Fruit fly (Drosophila melanogaster) whole organism, embryonic: Measurements from ENCODE around the gene CG14795.

Source experiments
- Adf1 ChIP-seq: fragments of 200-800 bp; sonication (Bioruptor generic); IDR thresholded peaks from 2 replicates; pipeline ENCODE4 v1.3.6; 2022; ENCODE audit warnings: missing biosample characterization, missing genetic modification characterization
- Atf3 ChIP-seq: fragments of 200-800 bp; sonication (Bioruptor generic); optimal IDR thresholded peaks from 3 replicates; lab custom pipeline; 2016; ENCODE audit warnings: missing biosample characterization, missing genetic modification characterization
- Bdp1 ChIP-seq: fragments of 200-800 bp; sonication (Bioruptor generic); optimal IDR thresholded peaks from 3 replicates; lab custom pipeline; 2016; ENCODE audit warnings: missing biosample characterization, missing genetic modification characterization
- CG11085 ChIP-seq: fragments of 200-800 bp; sonication (Bioruptor generic); IDR thresholded peaks from 2 replicates; pipeline ENCODE4 v1.3.6; 2022; ENCODE audit warnings: missing biosample characterization, missing genetic modification characterization
- CG11247 ChIP-seq: fragments of 200-800 bp; sonication (Bioruptor generic); IDR thresholded peaks from 2 replicates; pipeline ENCODE4 v1.3.6; 2022; ENCODE audit warnings: missing biosample characterization, missing genetic modification characterization
- CG14710 ChIP-seq: fragments of 200-800 bp; sonication (Bioruptor generic); optimal IDR thresholded peaks from 3 replicates; lab custom pipeline; 2019; ENCODE audit warnings: missing biosample characterization, mild to moderate bottlenecking, missing genetic modification characterization, moderate library complexity
- CG16813 ChIP-seq: fragments of 200-800 bp; sonication (Bioruptor generic); IDR thresholded peaks from 3 replicates; pipeline ENCODE4 v1.3.6; 2022; ENCODE audit warnings: missing biosample characterization, missing genetic modification characterization; ENCODE audit not compliant: partially characterized antibody
- CG16815 ChIP-seq: fragments of 200-800 bp; sonication (Bioruptor generic); optimal IDR thresholded peaks from 3 replicates; lab custom pipeline; 2017; ENCODE audit warnings: missing biosample characterization, mild to moderate bottlenecking, missing genetic modification characterization
- CG17912 ChIP-seq: fragments of 200-800 bp; sonication (Bioruptor generic); optimal IDR thresholded peaks from 2 replicates; lab custom pipeline; 2018; ENCODE audit warnings: missing biosample characterization, mild to moderate bottlenecking, missing genetic modification characterization
- CG2120 ChIP-seq: fragments of 200-800 bp; sonication (Bioruptor generic); optimal IDR thresholded peaks from 3 replicates; lab custom pipeline; 2016; ENCODE audit warnings: missing biosample characterization, missing genetic modification characterization
- CG30020 ChIP-seq: fragments of 200-800 bp; optimal IDR thresholded peaks from 2 replicates; lab custom pipeline; 2019; ENCODE audit warnings: missing biosample characterization, mild to moderate bottlenecking, missing genetic modification characterization, moderate library complexity
- CG32767 ChIP-seq: fragments of 200-800 bp; sonication (Bioruptor generic); IDR thresholded peaks from 2 replicates; pipeline ENCODE4 v1.3.6; 2022; ENCODE audit warnings: missing biosample characterization, missing genetic modification characterization
- CG32772 ChIP-seq: fragments of 200-800 bp; sonication (Bioruptor generic); IDR thresholded peaks from 2 replicates; pipeline ENCODE4 v1.3.6; 2022; ENCODE audit warnings: missing biosample characterization, missing genetic modification characterization
- CG3407 ChIP-seq: fragments of 200-800 bp; sonication (Bioruptor generic); optimal IDR thresholded peaks from 2 replicates; lab custom pipeline; 2018; ENCODE audit warnings: missing biosample characterization, mild to moderate bottlenecking, missing genetic modification characterization
- CG3726 ChIP-seq: fragments of 200-800 bp; sonication (Bioruptor generic); IDR thresholded peaks from 3 replicates; pipeline ENCODE4, ENCODE4 v1.3.6; 2022; ENCODE audit warnings: missing biosample characterization, missing genetic modification characterization
- CG43689 ChIP-seq: fragments of 200-800 bp; sonication (Bioruptor generic); IDR thresholded peaks from 2 replicates; pipeline ENCODE4 v1.3.6; 2022; ENCODE audit warnings: missing biosample characterization, missing genetic modification characterization
- CG4820 ChIP-seq: fragments of 200-800 bp; sonication (Bioruptor generic); optimal IDR thresholded peaks from 3 replicates; lab custom pipeline; 2016; ENCODE audit warnings: missing biosample characterization, missing genetic modification characterization
- CG5180 ChIP-seq: fragments of 200-800 bp; sonication (Bioruptor generic); optimal IDR thresholded peaks from 3 replicates; lab custom pipeline; 2017; ENCODE audit warnings: missing biosample characterization, missing genetic modification characterization, mild to moderate bottlenecking, moderate library complexity, missing genetic modification reagents
- CG7357 ChIP-seq: fragments of 200-800 bp; sonication (Bioruptor generic); IDR thresholded peaks from 3 replicates; pipeline ENCODE4 v1.3.6; 2022; ENCODE audit warnings: missing biosample characterization, missing genetic modification characterization
- CG8281 ChIP-seq: fragments of 200-800 bp; sonication (Bioruptor generic); optimal IDR thresholded peaks from 2 replicates; lab custom pipeline; 2018; ENCODE audit warnings: missing biosample characterization, mild to moderate bottlenecking, missing genetic modification characterization, moderate library complexity
- CG9727 ChIP-seq: fragments of 200-800 bp; sonication (Bioruptor generic); optimal IDR thresholded peaks from 3 replicates; lab custom pipeline; 2017; ENCODE audit warnings: missing biosample characterization, mild to moderate bottlenecking, missing genetic modification characterization
- CoRest ChIP-seq: fragments of 200-800 bp; sonication (Bioruptor generic); optimal IDR thresholded peaks from 3 replicates; lab custom pipeline; 2018; ENCODE audit warnings: missing biosample characterization, mild to moderate bottlenecking, missing genetic modification characterization, moderate library complexity
- Doc3 ChIP-seq: fragments of 200-800 bp; sonication (Bioruptor generic); IDR thresholded peaks from 3 replicates; pipeline ENCODE4 v1.3.6; 2022; ENCODE audit warnings: missing biosample characterization, missing genetic modification characterization; ENCODE audit not compliant: partially characterized antibody
- E2f1 ChIP-seq: fragments of 200-800 bp; sonication (Bioruptor generic); IDR thresholded peaks from 2 replicates; pipeline ENCODE4 v1.3.6; 2022; ENCODE audit warnings: missing biosample characterization, missing genetic modification characterization
- Hr3 ChIP-seq: fragments of 200-800 bp; sonication (Bioruptor generic); optimal IDR thresholded peaks from 3 replicates; lab custom pipeline; 2016; ENCODE audit warnings: missing biosample characterization, missing genetic modification characterization
- MTF-1 ChIP-seq: fragments of 200-800 bp; sonication (Bioruptor generic); optimal IDR thresholded peaks from 2 replicates; lab custom pipeline; 2018; ENCODE audit warnings: missing biosample characterization, mild to moderate bottlenecking, missing genetic modification characterization, borderline replicate concordance
- Max ChIP-seq: fragments of 200-800 bp; sonication (Bioruptor generic); optimal IDR thresholded peaks from 2 replicates; lab custom pipeline; 2016; ENCODE audit warnings: missing biosample characterization, mild to moderate bottlenecking, missing genetic modification characterization
- Med ChIP-seq: fragments of 200-800 bp; sonication (Bioruptor generic); peaks from one replicate; lab custom pipeline; 2016; ENCODE audit warnings: missing biosample characterization, missing genetic modification characterization, mild to moderate bottlenecking, inconsistent platforms, moderate library complexity
- NfI ChIP-seq: fragments of 200-800 bp; sonication (Bioruptor generic); optimal IDR thresholded peaks from 3 replicates; lab custom pipeline; 2018; ENCODE audit warnings: missing biosample characterization, mild to moderate bottlenecking, missing genetic modification characterization, moderate library complexity
- Oli ChIP-seq: fragments of 200-800 bp; sonication (Bioruptor generic); optimal IDR thresholded peaks from 2 replicates; lab custom pipeline; 2018; ENCODE audit warnings: missing biosample characterization, mild to moderate bottlenecking, missing genetic modification characterization, moderate library complexity
- Xbp1 ChIP-seq: fragments of 200-800 bp; sonication (Bioruptor generic); optimal IDR thresholded peaks from 3 replicates; lab custom pipeline; 2016; ENCODE audit warnings: missing biosample characterization, mild to moderate bottlenecking, missing genetic modification characterization
- ash1 ChIP-seq: fragments of 200-800 bp; sonication (Bioruptor generic); optimal IDR thresholded peaks from 2 replicates; lab custom pipeline; 2018; ENCODE audit warnings: missing biosample characterization, mild to moderate bottlenecking, missing genetic modification characterization
- az2 ChIP-seq: fragments of 200-800 bp; sonication (Bioruptor generic); optimal IDR thresholded peaks from 3 replicates; lab custom pipeline; 2016; ENCODE audit warnings: missing biosample characterization, missing genetic modification characterization
- bcd ChIP-seq: fragments of 200-800 bp; sonication (Bioruptor generic); optimal IDR thresholded peaks from 2 replicates; lab custom pipeline; 2017; ENCODE audit warnings: missing biosample characterization, mild to moderate bottlenecking, missing genetic modification characterization
- chif ChIP-seq, 2 experiments: fragments of 200-800 bp; sonication (Bioruptor generic); optimal IDR thresholded peaks; 3 replicates each; lab custom pipeline; 2016; ENCODE audit warnings: missing biosample characterization in 2 of 2, missing genetic modification characterization in 2 of 2
- emc ChIP-seq: fragments of 200-800 bp; sonication (Bioruptor generic); optimal IDR thresholded peaks from 2 replicates; lab custom pipeline; 2016; ENCODE audit warnings: missing biosample characterization, missing genetic modification characterization
- fd3F ChIP-seq: fragments of 200-800 bp; sonication (Bioruptor generic); optimal IDR thresholded peaks from 2 replicates; lab custom pipeline; 2018; ENCODE audit warnings: missing biosample characterization, mild to moderate bottlenecking, missing genetic modification characterization, moderate library complexity
- gem ChIP-seq: fragments of 200-800 bp; sonication (Bioruptor generic); optimal IDR thresholded peaks from 2 replicates; lab custom pipeline; 2019; ENCODE audit warnings: missing biosample characterization, mild to moderate bottlenecking, missing genetic modification characterization, moderate library complexity
- kni ChIP-seq: fragments of 200-800 bp; sonication (Bioruptor generic); optimal IDR thresholded peaks from 3 replicates; lab custom pipeline; 2017; ENCODE audit warnings: mild to moderate bottlenecking, missing biosample characterization, missing genetic modification reagents, missing genetic modification characterization
- lbe ChIP-seq: fragments of 200-800 bp; sonication (Bioruptor generic); optimal IDR thresholded peaks from 2 replicates; lab custom pipeline; 2016; ENCODE audit warnings: missing biosample characterization, mild to moderate bottlenecking, missing genetic modification characterization
- org-1 ChIP-seq: fragments of 200-800 bp; sonication (Bioruptor generic); optimal IDR thresholded peaks from 2 replicates; lab custom pipeline; 2017; ENCODE audit warnings: missing biosample characterization, missing genetic modification characterization
- otp ChIP-seq: fragments of 200-800 bp; sonication (Bioruptor generic); IDR thresholded peaks from 3 replicates; pipeline ENCODE4, ENCODE4 v1.3.6; 2022; ENCODE audit warnings: missing biosample characterization, missing genetic modification characterization
- psq ChIP-seq: fragments of 200-800 bp; sonication (Bioruptor generic); optimal IDR thresholded peaks from 2 replicates; lab custom pipeline; 2017; ENCODE audit warnings: missing biosample characterization, missing genetic modification characterization
- ro ChIP-seq: fragments of 200-800 bp; sonication (Bioruptor generic); IDR thresholded peaks from 2 replicates; pipeline ENCODE4 v1.3.6; 2022; ENCODE audit warnings: missing biosample characterization, missing genetic modification characterization
- sob ChIP-seq: fragments of 200-800 bp; sonication (Bioruptor generic); IDR thresholded peaks from 2 replicates; pipeline ENCODE4 v1.3.6; 2022; ENCODE audit warnings: missing biosample characterization, missing genetic modification characterization
- tna ChIP-seq: fragments of 200-800 bp; sonication (Bioruptor generic); IDR thresholded peaks from 2 replicates; pipeline ENCODE4 v1.3.6; 2022; ENCODE audit warnings: missing biosample characterization, missing genetic modification characterization; ENCODE audit not compliant: partially characterized antibody
- vnd ChIP-seq: fragments of 200-800 bp; sonication (Bioruptor generic); IDR thresholded peaks from 3 replicates; pipeline ENCODE4 v1.3.6; 2022; ENCODE audit warnings: missing biosample characterization, missing genetic modification characterization; ENCODE audit not compliant: partially characterized antibody
- wek ChIP-seq: fragments of 200-800 bp; sonication (Bioruptor generic); optimal IDR thresholded peaks from 3 replicates; lab custom pipeline; 2018; ENCODE audit warnings: missing biosample characterization, mild to moderate bottlenecking, missing genetic modification characterization, moderate library complexity
- yki ChIP-seq: fragments of >200 bp; optimal IDR thresholded peaks from 3 replicates; lab custom pipeline; 2018

The CG14795 gene

DNA sequence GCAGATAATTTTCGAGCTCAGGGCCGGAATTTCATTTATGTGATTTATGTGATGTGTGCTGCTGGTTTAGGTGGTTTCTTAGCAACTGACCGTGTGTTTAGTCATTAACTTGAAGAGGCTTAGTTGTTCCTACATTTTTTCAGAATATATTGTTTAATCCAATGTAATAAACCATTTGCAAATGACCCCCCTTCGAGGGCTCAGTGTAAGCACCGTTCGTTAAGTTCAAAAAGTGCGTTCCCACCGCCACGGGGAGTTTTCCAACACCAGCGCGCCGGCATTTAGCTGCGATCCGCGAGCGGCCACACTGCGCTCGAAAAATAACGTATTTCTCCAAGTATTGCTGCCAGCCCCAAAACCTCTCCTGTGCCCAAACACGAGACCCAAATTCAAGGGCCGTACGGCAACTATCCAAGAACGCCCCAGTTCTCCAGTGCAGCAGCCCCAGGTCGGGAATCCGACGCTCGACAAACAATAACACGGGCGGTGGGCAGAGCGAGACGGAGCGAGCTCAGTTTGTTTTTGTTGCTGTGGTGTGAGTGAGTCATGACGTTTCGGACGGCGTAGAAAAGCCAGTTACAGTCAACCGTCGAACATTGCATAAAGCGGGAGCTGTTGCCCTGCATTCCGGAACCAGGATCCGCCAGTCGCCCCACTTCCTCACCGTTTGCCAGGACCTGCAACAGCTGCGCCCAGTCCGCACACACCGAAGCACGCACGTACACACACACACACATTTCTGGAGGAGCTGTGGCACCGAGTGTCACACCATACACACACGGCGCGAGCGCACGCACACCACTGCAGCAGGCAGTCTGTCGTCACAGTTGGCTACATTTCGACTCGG, 34.1 kb downstream of the CG14795 start, which contains the start of gene rush (continued):
- TF ChIP-seq ash1 (no peak), Max (GFP tag; lab: Kevin White, UChicago) (peak; percentile 6), CG43689 (no peak), CG5180 (GFP tag; lab: Kevin White, UChicago) (no peak), CG16815 (no peak), chif (GFP tag; optimal IDR thresholded peaks at IDR 0.05; lab: Kevin White, UChicago) (peak in 1 of 2 experiments; percentile 4), CoRest (tag; lab: Kevin White, UChicago) (peak; percentile 44), CG11085 (no peak), E2f1 (GFP tag; lab: Robert Waterston, UW) (no peak), Doc3 (GFP tag; lab: Robert Waterston, UW) (no peak), CG4820 (GFP tag; lab: Kevin White, UChicago) (no peak), Med (GFP tag; lab: Kevin White, UChicago) (peak; percentile 92), Hr3 (GFP tag; lab: Kevin White, UChicago) (peak; percentile 2), CG2120 (peak; percentile 65), NfI (GFP tag; lab: Kevin White, UChicago) (peak; percentile 42), gem (tag; lab: Kevin White, UChicago) (no peak), Atf3 (no peak), CG3407 (GFP tag; lab: Kevin White, UChicago) (no peak), CG9727 (GFP tag; lab: Kevin White, UChicago) (peak; percentile 8), lbe (GFP tag; lab: Kevin White, UChicago) (no peak), CG16813 (GFP tag; lab: Robert Waterston, UW) (no peak; the same call in 1 of the 3 replicates), org-1 (no peak), fd3F (no peak), CG32767 (no peak), Bdp1 (GFP tag; lab: Kevin White, UChicago) (no peak), Oli (no peak), wek (GFP tag; lab: Kevin White, UChicago) (no peak), yki (lab: Kevin White, UChicago) (no peak), CG32772 (GFP tag; lab: Robert Waterston, UW) (peak; percentile 28; the same call in 1 of the 2 replicates), CG30020 (tag; lab: Kevin White, UChicago) (no peak), CG11247 (GFP tag; lab: Robert Waterston, UW) (no peak), CG8281 (tag; lab: Kevin White, UChicago) (no peak), CG17912 (GFP tag; lab: Kevin White, UChicago) (no peak), CG14710 (tag; lab: Kevin White, UChicago) (peak; percentile 43), MTF-1 (GFP tag; lab: Kevin White, UChicago) (no peak), Xbp1 (GFP tag; lab: Kevin White, UChicago) (peak; percentile 60), ro (GFP tag; lab: Robert Waterston, UW) (no peak), psq (GFP tag; lab: Kevin White, UChicago) (no peak), vnd (no peak), bcd (peak; percentile 50), Adf1 (GFP tag; lab: Robert Waterston, UW) (no peak), kni (GFP tag; lab: Kevin White, UChicago) (peak; percentile 5), otp (GFP tag; lab: Robert Waterston, UW) (no peak), CG7357 (peak; percentile 64; the same call in 1 of the 3 replicates), sob (GFP tag; lab: Robert Waterston, UW) (peak; percentile 46; the same call in 1 of the 2 replicates), az2 (GFP tag; lab: Kevin White, UChicago) (no peak), emc (GFP tag; lab: Kevin White, UChicago) (peak; percentile 15), tna (GFP tag; lab: Robert Waterston, UW) (no peak), CG3726 (GFP tag; lab: Robert Waterston, UW) (no peak)
